Fruit fly (Drosophila melanogaster): Measurements from ENCODE around the gene Hyls1.
A peak's percentile ranks its signal among the peaks of the same experiment; 100 is the strongest.

Hyls1 gene

dm6 chr2L:16329102-16329520, 23.3 kb downstream of the Hyls1 start, which contains the start of gene mRpL4 (continued):
- TF ChIP-seq CG13424 (tag; optimal IDR thresholded peaks at IDR 0.05) (peak; percentile 48), BEAF-32 (GFP tag; optimal IDR thresholded peaks at IDR 0.05) (peak; percentile 94), CG4854 (GFP tag; optimal IDR thresholded peaks at IDR 0.05) (peak; percentile 41), Hr3 (GFP tag; optimal IDR thresholded peaks at IDR 0.05) (peak; percentile 79), ken (GFP tag; IDR thresholded peaks at IDR 0.05) (peak; percentile 65; the same call in 1 of the 3 replicates), CG12155 (GFP tag; optimal IDR thresholded peaks at IDR 0.05) (peak; percentile 71), Myb (GFP tag; optimal IDR thresholded peaks at IDR 0.05) (peak; percentile 55), CG15479 (GFP tag; optimal IDR thresholded peaks at IDR 0.05) (no peak), CG1602 (GFP tag; optimal IDR thresholded peaks at IDR 0.05) (peak; percentile 58), CG10543 (GFP tag; optimal IDR thresholded peaks at IDR 0.05) (peak; percentile 25), CG10654 (GFP tag; optimal IDR thresholded peaks at IDR 0.05) (peak; percentile 69), CG17385 (GFP tag; optimal IDR thresholded peaks at IDR 0.05) (peak; percentile 40), grau (tag; optimal IDR thresholded peaks at IDR 0.05) (peak; percentile 89), sob (GFP tag; IDR thresholded peaks at IDR 0.05) (peak; percentile 84), CG8765 (GFP tag; IDR thresholded peaks at IDR 0.05) (peak; percentile 34; the same call in 1 of the 2 replicates), gro (GFP tag; optimal IDR thresholded peaks at IDR 0.05) (peak; percentile 68), CG43689 (GFP tag; IDR thresholded peaks at IDR 0.05) (no peak), Fer2 (tag; optimal IDR thresholded peaks at IDR 0.05) (peak; percentile 13), unc-4 (GFP tag; IDR thresholded peaks at IDR 0.05; ENCODE audit: partially characterized antibody) (peak; percentile 98), rib (GFP tag; IDR thresholded peaks at IDR 0.05) (no peak), vvl (GFP tag; IDR thresholded peaks at IDR 0.05) (peak; percentile 69), CG12391 (tag; optimal IDR thresholded peaks at IDR 0.05) (peak; percentile 72), CG30431 (GFP tag; optimal IDR thresholded peaks at IDR 0.05) (no peak), Ada2b (GFP tag; IDR thresholded peaks at IDR 0.05) (peak; percentile 41; the same call in 1 of the 2 replicates), pros (GFP tag; optimal IDR thresholded peaks at IDR 0.05) (no peak), CG10209 (GFP tag; optimal IDR thresholded peaks at IDR 0.05) (peak; percentile 42), CG8359 (GFP tag; optimal IDR thresholded peaks at IDR 0.05; ENCODE audit: borderline replicate concordance) (no peak), NFAT (GFP tag; IDR thresholded peaks at IDR 0.05) (peak; percentile 83), CG31441 (GFP tag; IDR thresholded peaks at IDR 0.05) (no peak), CG4360 (GFP tag; IDR thresholded peaks at IDR 0.05) (no peak; the same call in 1 of the 2 replicates), ab (GFP tag; optimal IDR thresholded peaks at IDR 0.05) (peak; percentile 47), CG13624 (GFP tag; optimal IDR thresholded peaks at IDR 0.05) (peak; percentile 69), HmgZ (tag; optimal IDR thresholded peaks at IDR 0.05) (peak; percentile 81), slou (GFP tag; optimal IDR thresholded peaks at IDR 0.05) (peak; percentile 60), CG12219 (GFP tag; optimal IDR thresholded peaks at IDR 0.05) (no peak), CG2199 (GFP tag; IDR thresholded peaks at IDR 0.05) (peak; percentile 87), sima (GFP tag; optimal IDR thresholded peaks at IDR 0.05) (peak; percentile 12), HLHmδ (GFP tag; optimal IDR thresholded peaks at IDR 0.05) (no peak), phol (tag; optimal IDR thresholded peaks at IDR 0.05) (peak; percentile 79), Atf-2 (GFP tag; optimal IDR thresholded peaks at IDR 0.05) (peak; percentile 40), CG7271 (tag; optimal IDR thresholded peaks at IDR 0.05) (no peak), dysf (GFP tag; IDR thresholded peaks at IDR 0.05) (no peak; the same call in 2 of the 3 replicates), CG14014 (GFP tag; IDR thresholded peaks at IDR 0.05) (peak; percentile 55), B-H2 (GFP tag; optimal IDR thresholded peaks at IDR 0.05) (peak; percentile 54), trem (tag; optimal IDR thresholded peaks at IDR 0.05) (peak; percentile 84), maf-S (GFP tag; optimal IDR thresholded peaks at IDR 0.05) (peak; percentile 77), dm (GFP tag; optimal IDR thresholded peaks at IDR 0.05) (peak; percentile 79), sens (GFP tag) (peak; percentile 96), CG4424 (GFP tag; optimal IDR thresholded peaks at IDR 0.05) (peak; percentile 77), Dek (tag; optimal IDR thresholded peaks at IDR 0.05) (peak; percentile 62), ind (GFP tag; optimal IDR thresholded peaks at IDR 0.05) (peak; percentile 75)
